Fruit fly (Drosophila melanogaster) whole organism, embryonic: Measurements from ENCODE around the gene CG9839.

Experiments used
- Ada2b ChIP-seq: fragments of 200-800 bp; sonication (Bioruptor generic); IDR thresholded peaks from 2 replicates; pipeline ENCODE4 v1.3.6; 2022; ENCODE audit warnings: missing biosample characterization, missing genetic modification characterization
- Bteb2 ChIP-seq: fragments of 200-800 bp; sonication (Bioruptor generic); optimal IDR thresholded peaks from 2 replicates; lab custom pipeline; 2016; ENCODE audit warnings: missing biosample characterization, missing genetic modification characterization
- CG10543 ChIP-seq: fragments of 200-800 bp; sonication (Bioruptor generic); optimal IDR thresholded peaks from 3 replicates; lab custom pipeline; 2017; ENCODE audit warnings: missing biosample characterization, mild to moderate bottlenecking, missing genetic modification characterization, moderate library complexity
- CG12104 ChIP-seq: fragments of 200-800 bp; sonication (Bioruptor generic); optimal IDR thresholded peaks from 3 replicates; lab custom pipeline; 2016; ENCODE audit warnings: missing biosample characterization, missing genetic modification characterization
- CG12391 ChIP-seq: fragments of 200-800 bp; sonication (Bioruptor generic); optimal IDR thresholded peaks from 3 replicates; lab custom pipeline; 2018; ENCODE audit warnings: missing biosample characterization, mild to moderate bottlenecking, missing genetic modification characterization, moderate library complexity
- CG13775 ChIP-seq: fragments of 200-800 bp; sonication (Bioruptor generic); optimal IDR thresholded peaks from 3 replicates; lab custom pipeline; 2017; ENCODE audit warnings: missing biosample characterization, mild to moderate bottlenecking, missing genetic modification characterization
- CG15269 ChIP-seq: fragments of 200-800 bp; sonication (Bioruptor generic); optimal IDR thresholded peaks from 2 replicates; lab custom pipeline; 2018; ENCODE audit warnings: missing biosample characterization, mild to moderate bottlenecking, missing genetic modification characterization, moderate library complexity
- CG1603 ChIP-seq: fragments of 200-800 bp; sonication (Bioruptor generic); optimal IDR thresholded peaks from 2 replicates; lab custom pipeline; 2019; ENCODE audit warnings: missing biosample characterization, mild to moderate bottlenecking, missing genetic modification characterization, moderate library complexity
- CG17328 ChIP-seq: fragments of 200-800 bp; sonication (Bioruptor generic); IDR thresholded peaks from 2 replicates; pipeline ENCODE4 v1.3.6; 2022; ENCODE audit warnings: missing biosample characterization, missing genetic modification characterization
- CG17568 ChIP-seq: fragments of 200-800 bp; sonication (Bioruptor generic); optimal IDR thresholded peaks from 2 replicates; lab custom pipeline; 2018; ENCODE audit warnings: missing biosample characterization, mild to moderate bottlenecking, missing genetic modification characterization, moderate library complexity
- CG18011 ChIP-seq: fragments of 200-800 bp; sonication (Bioruptor generic); optimal IDR thresholded peaks from 2 replicates; lab custom pipeline; 2017; ENCODE audit warnings: missing biosample characterization, missing genetic modification characterization, mild to moderate bottlenecking, moderate library complexity, missing genotype
- CG2678 ChIP-seq: fragments of 200-800 bp; sonication (Bioruptor generic); optimal IDR thresholded peaks from 3 replicates; lab custom pipeline; 2019; ENCODE audit warnings: missing biosample characterization, mild to moderate bottlenecking, missing genetic modification characterization, moderate library complexity
- CG32772 ChIP-seq: fragments of 200-800 bp; sonication (Bioruptor generic); IDR thresholded peaks from 2 replicates; pipeline ENCODE4 v1.3.6; 2022; ENCODE audit warnings: missing biosample characterization, missing genetic modification characterization
- CG4707 ChIP-seq: fragments of 200-800 bp; sonication (Bioruptor generic); optimal IDR thresholded peaks from 2 replicates; lab custom pipeline; 2018; ENCODE audit warnings: missing biosample characterization, mild to moderate bottlenecking, missing genetic modification characterization, moderate library complexity
- CG4854 ChIP-seq: fragments of 200-800 bp; sonication (Bioruptor generic); optimal IDR thresholded peaks from 2 replicates; lab custom pipeline; 2016; ENCODE audit warnings: missing biosample characterization, missing genetic modification characterization, inconsistent platforms
- CG6791 ChIP-seq: fragments of 200-800 bp; sonication (Bioruptor generic); IDR thresholded peaks from 3 replicates; pipeline ENCODE4 v1.3.6; 2022; ENCODE audit warnings: missing biosample characterization, missing genetic modification characterization; ENCODE audit not compliant: partially characterized antibody
- CG7372 ChIP-seq: fragments of 200-800 bp; sonication (Bioruptor generic); IDR thresholded peaks from 2 replicates; pipeline ENCODE4 v1.3.6; 2022; ENCODE audit warnings: missing biosample characterization, missing genetic modification characterization
- CG7963 ChIP-seq: fragments of 200-800 bp; sonication (Bioruptor generic); IDR thresholded peaks from 3 replicates; pipeline ENCODE4 v1.3.6; 2022; ENCODE audit warnings: missing biosample characterization, missing genetic modification characterization; ENCODE audit not compliant: partially characterized antibody
- Camta ChIP-seq: fragments of 200-800 bp; sonication (Bioruptor generic); optimal IDR thresholded peaks from 2 replicates; lab custom pipeline; 2016; ENCODE audit warnings: missing biosample characterization, missing genetic modification characterization
- Deaf1 ChIP-seq: fragments of 200-800 bp; optimal IDR thresholded peaks from 3 replicates; lab custom pipeline; 2019; ENCODE audit warnings: missing biosample characterization, mild to moderate bottlenecking, missing genetic modification characterization, moderate library complexity
- Lhr ChIP-seq: fragments of 200-800 bp; sonication (Bioruptor generic); optimal IDR thresholded peaks from 3 replicates; lab custom pipeline; 2017; ENCODE audit warnings: mild to moderate bottlenecking, missing biosample characterization, missing genetic modification reagents, missing genetic modification characterization
- Lpt ChIP-seq: fragments of >200 bp; optimal IDR thresholded peaks from 2 replicates; lab custom pipeline; 2018; ENCODE audit warnings: missing biosample characterization, missing genetic modification characterization
- Mes4 ChIP-seq: fragments of 200-800 bp; sonication (Bioruptor generic); optimal IDR thresholded peaks from 2 replicates; lab custom pipeline; 2016; ENCODE audit warnings: missing biosample characterization, missing genetic modification characterization
- Nf-YA ChIP-seq: fragments of 200-800 bp; sonication (Bioruptor generic); IDR thresholded peaks from 2 replicates; pipeline ENCODE4 v1.3.6; 2022; ENCODE audit warnings: missing biosample characterization, missing genetic modification characterization
- Nf-YC ChIP-seq: fragments of 200-800 bp; optimal IDR thresholded peaks from 3 replicates; lab custom pipeline; 2019; ENCODE audit warnings: missing biosample characterization, mild to moderate bottlenecking, missing genetic modification characterization, moderate library complexity
- PHDP ChIP-seq: fragments of 200-800 bp; sonication (Bioruptor generic); optimal IDR thresholded peaks from 3 replicates; lab custom pipeline; 2018; ENCODE audit warnings: missing biosample characterization, mild to moderate bottlenecking, missing genetic modification characterization, moderate library complexity
- Spps ChIP-seq: fragments of 200-800 bp; sonication (Bioruptor generic); optimal IDR thresholded peaks from 2 replicates; lab custom pipeline; 2018; ENCODE audit warnings: missing biosample characterization, mild to moderate bottlenecking, missing genetic modification characterization
- Stat92E ChIP-seq, 3 experiments: fragments of >200 bp in 2 of 3; fragments of 200-800 bp in 1 of 3; sonication (Bioruptor generic) in 1 of 3; optimal IDR thresholded peaks; 2 replicates each; lab custom pipeline; 2017 to 2019; ENCODE audit warnings: missing biosample characterization in 3 of 3, missing genetic modification characterization in 3 of 3, mild to moderate bottlenecking in 1 of 3, moderate library complexity in 1 of 3
- bcd ChIP-seq: fragments of 200-800 bp; sonication (Bioruptor generic); optimal IDR thresholded peaks from 2 replicates; lab custom pipeline; 2017; ENCODE audit warnings: missing biosample characterization, mild to moderate bottlenecking, missing genetic modification characterization
- bigmax ChIP-seq: fragments of 200-800 bp; sonication (Bioruptor generic); optimal IDR thresholded peaks from 2 replicates; lab custom pipeline; 2018; ENCODE audit warnings: missing biosample characterization, mild to moderate bottlenecking, missing genetic modification characterization
- br ChIP-seq: fragments of >200 bp; optimal IDR thresholded peaks from 2 replicates; lab custom pipeline; 2017
- btn ChIP-seq: fragments of 200-800 bp; sonication (Bioruptor generic); optimal IDR thresholded peaks from 2 replicates; lab custom pipeline; 2016; ENCODE audit warnings: missing biosample characterization, missing genetic modification characterization
- cg ChIP-seq: fragments of 200-800 bp; sonication (Bioruptor generic); optimal IDR thresholded peaks from 3 replicates; lab custom pipeline; 2019; ENCODE audit warnings: missing biosample characterization, mild to moderate bottlenecking, missing genetic modification characterization, moderate library complexity
- cwo ChIP-seq: fragments of 200-800 bp; sonication (Bioruptor generic); optimal IDR thresholded peaks from 3 replicates; lab custom pipeline; 2017; ENCODE audit warnings: missing biosample characterization, missing genetic modification characterization, mild to moderate bottlenecking, moderate library complexity, missing genetic modification reagents
- fd96Cb ChIP-seq: fragments of 200-800 bp; sonication (Bioruptor generic); optimal IDR thresholded peaks from 2 replicates; lab custom pipeline; 2018; ENCODE audit warnings: missing biosample characterization, mild to moderate bottlenecking, missing genetic modification characterization, moderate library complexity
- gcm2 ChIP-seq: fragments of 200-800 bp; sonication (Bioruptor generic); optimal IDR thresholded peaks from 2 replicates; lab custom pipeline; 2016; ENCODE audit warnings: missing biosample characterization, missing genetic modification characterization
- gsb ChIP-seq: fragments of 200-800 bp; sonication (Bioruptor generic); IDR thresholded peaks from 2 replicates; pipeline ENCODE4 v1.3.6; 2022; ENCODE audit warnings: missing biosample characterization, missing genetic modification characterization
- insv ChIP-seq, 2 experiments: fragments of 200-800 bp; sonication (Bioruptor generic); optimal IDR thresholded peaks; 3 replicates each; lab custom pipeline; 2016 to 2018; ENCODE audit warnings: missing biosample characterization in 2 of 2, missing genetic modification characterization in 2 of 2
- luna ChIP-seq: fragments of 200-800 bp; sonication (Bioruptor generic); optimal IDR thresholded peaks from 2 replicates; lab custom pipeline; 2016; ENCODE audit warnings: missing biosample characterization, missing genetic modification characterization
- ro ChIP-seq: fragments of 200-800 bp; sonication (Bioruptor generic); IDR thresholded peaks from 2 replicates; pipeline ENCODE4 v1.3.6; 2022; ENCODE audit warnings: missing biosample characterization, missing genetic modification characterization
- schlank ChIP-seq: fragments of 200-800 bp; sonication (Bioruptor generic); optimal IDR thresholded peaks from 2 replicates; lab custom pipeline; 2018; ENCODE audit warnings: missing biosample characterization, mild to moderate bottlenecking, missing genetic modification characterization
- sd ChIP-seq: fragments of 200-800 bp; sonication (Bioruptor generic); optimal IDR thresholded peaks from 3 replicates; lab custom pipeline; 2018; ENCODE audit warnings: missing biosample characterization, mild to moderate bottlenecking, missing genetic modification characterization, moderate library complexity
- sens-2 ChIP-seq: fragments of 200-800 bp; sonication (Bioruptor generic); IDR thresholded peaks from 2 replicates; pipeline ENCODE4 v1.3.6; 2022; ENCODE audit warnings: missing biosample characterization, missing genetic modification characterization
- slou ChIP-seq: fragments of 200-800 bp; sonication (Bioruptor generic); optimal IDR thresholded peaks from 3 replicates; lab custom pipeline; 2016; ENCODE audit warnings: missing biosample characterization, missing genetic modification characterization
- tgo ChIP-seq: fragments of 200-800 bp; sonication (Bioruptor generic); IDR thresholded peaks from 3 replicates; pipeline ENCODE4 v1.3.6; 2022; ENCODE audit warnings: missing biosample characterization, missing genetic modification characterization
- vnd ChIP-seq: fragments of 200-800 bp; sonication (Bioruptor generic); IDR thresholded peaks from 3 replicates; pipeline ENCODE4 v1.3.6; 2022; ENCODE audit warnings: missing biosample characterization, missing genetic modification characterization; ENCODE audit not compliant: partially characterized antibody

The CG9839 gene

dm6 chr3R:8811323-8811936 is 5.8 kb upstream of the CG9839 start (continued):
- TF ChIP-seq bcd (GFP tag; lab: Kevin White, UChicago) = peak; percentile 99
- TF ChIP-seq Bteb2 (GFP tag; lab: Kevin White, UChicago) = peak; percentile 99
- TF ChIP-seq schlank (tag; lab: Kevin White, UChicago) = peak; percentile 99
- peak; percentile 99 for TF ChIP-seq fd96Cb
- peak; percentile 92 for TF ChIP-seq Lhr
- peak in 1 of 3 experiments; percentile 92 for TF ChIP-seq Stat92E (GFP tag; optimal IDR thresholded peaks at IDR 0.05; lab: Kevin White, UChicago)
- TF ChIP-seq CG1603 (tag; lab: Kevin White, UChicago) = peak; percentile 98
- TF ChIP-seq Deaf1 (tag; lab: Kevin White, UChicago) = peak; percentile 88
- peak; percentile 92 for TF ChIP-seq CG18011 (GFP tag; lab: Kevin White, UChicago)
- TF ChIP-seq luna (GFP tag; lab: Kevin White, UChicago) = peak; percentile 98
- TF ChIP-seq, all 482 proteins: peak for 440

dm6 chr3R:8810397-8811184 is 5.0 kb upstream of the CG9839 start:
- peak; percentile 18 for TF ChIP-seq CG13775 (GFP tag; lab: Kevin White, UChicago)
- TF ChIP-seq sens-2 (GFP tag; lab: Robert Waterston, UW) = peak; percentile 52
- TF ChIP-seq CG10543 (GFP tag; lab: Kevin White, UChicago) = peak; percentile 98
- TF ChIP-seq CG32772 (GFP tag; lab: Robert Waterston, UW) = peak; percentile 60
- peak; percentile 33 for TF ChIP-seq cg (GFP tag; lab: Kevin White, UChicago)
- TF ChIP-seq Mes4 = peak; percentile 82
- peak; percentile 67 for TF ChIP-seq Nf-YC (tag; lab: Kevin White, UChicago)
- no peak for TF ChIP-seq ro
- TF ChIP-seq CG4854 (GFP tag; lab: Kevin White, UChicago) = peak; percentile 87
- peak; percentile 69 for TF ChIP-seq gsb (GFP tag; lab: Robert Waterston, UW)
- peak; percentile 68 for TF ChIP-seq gcm2 (GFP tag; lab: Kevin White, UChicago)
- TF ChIP-seq CG7963 = no peak
- TF ChIP-seq CG12391 (tag; lab: Kevin White, UChicago) = peak; percentile 53
- peak; percentile 39; the same call in 1 of the 2 replicates for TF ChIP-seq Ada2b (GFP tag; lab: Robert Waterston, UW)
- no peak for TF ChIP-seq CG6791 (GFP tag; lab: Robert Waterston, UW)
- TF ChIP-seq tgo (GFP tag; lab: Robert Waterston, UW) = peak; percentile 52; the same call in 2 of the 3 replicates
- peak; percentile 70 for TF ChIP-seq Nf-YA (GFP tag; lab: Robert Waterston, UW)
- TF ChIP-seq CG7372 = peak; percentile 52
- TF ChIP-seq CG15269 (tag; lab: Kevin White, UChicago) = peak; percentile 77
- peak in 1 of 2 experiments; percentile 66 for TF ChIP-seq insv (GFP tag; optimal IDR thresholded peaks at IDR 0.05; lab: Kevin White, UChicago)
- no peak for TF ChIP-seq vnd
- peak; percentile 71 for TF ChIP-seq Camta
- TF ChIP-seq br = no peak
- TF ChIP-seq bigmax (GFP tag; lab: Kevin White, UChicago) = peak; percentile 79
- TF ChIP-seq CG17328 (GFP tag; lab: Robert Waterston, UW) = peak; percentile 79
- peak; percentile 33 for TF ChIP-seq slou (GFP tag; lab: Kevin White, UChicago)
- TF ChIP-seq CG12104 (GFP tag; lab: Kevin White, UChicago) = peak; percentile 89
- TF ChIP-seq Spps (tag; lab: Kevin White, UChicago) = peak; percentile 33
- peak; percentile 75 for TF ChIP-seq cwo (GFP tag; lab: Kevin White, UChicago)
- peak; percentile 95 for TF ChIP-seq CG4707 (GFP tag; lab: Kevin White, UChicago)
- TF ChIP-seq sd = peak; percentile 78
- peak; percentile 82 for TF ChIP-seq CG2678 (tag; lab: Kevin White, UChicago)
- peak; percentile 92 for TF ChIP-seq PHDP (tag; lab: Kevin White, UChicago)
- TF ChIP-seq Lpt (GFP tag; lab: Kevin White, UChicago) = no peak
- TF ChIP-seq CG17568 (GFP tag; lab: Kevin White, UChicago) = peak; percentile 96
- TF ChIP-seq btn (GFP tag; lab: Kevin White, UChicago) = peak; percentile 80
